Worm (Caenorhabditis elegans) whole organism, young adult: ENCODE measurements around the gene hcf-1.
A peak's percentile ranks its signal among the peaks of the same experiment; 100 is the strongest.

Source experiments
- B0035.1 ChIP-seq: sonication (generic microtip); optimal IDR thresholded peaks from 2 replicates; lab custom pipeline; 2016; ENCODE audit warnings: missing genetic modification characterization, mild to moderate bottlenecking, missing compliant biosample characterization, missing genotype, missing genetic modification reagents
- B0336.3 ChIP-seq: fragments of 200-800 bp; sonication (Bioruptor generic); IDR thresholded peaks from 2 replicates; pipeline ENCODE4 v1.3.6; 2022; ENCODE audit warnings: missing genetic modification characterization, missing compliant biosample characterization
- C17E4.6 ChIP-seq: fragments of 200-800 bp; sonication (Bioruptor generic); IDR thresholded peaks from 2 replicates; pipeline ENCODE4 v1.3.6; 2022; ENCODE audit warnings: missing genetic modification reagents, missing genetic modification characterization, missing compliant biosample characterization
- F39B2.1 ChIP-seq: fragments of 200-800 bp; sonication (Bioruptor generic); IDR thresholded peaks from 2 replicates; pipeline ENCODE4 v1.3.6; 2022; ENCODE audit warnings: missing genetic modification reagents, missing genetic modification characterization, missing compliant biosample characterization
- F49E8.2 ChIP-seq: sonication (generic microtip); optimal IDR thresholded peaks from 3 replicates; lab custom pipeline; 2017; ENCODE audit warnings: missing genetic modification characterization, mild to moderate bottlenecking, missing compliant biosample characterization, antibody characterized with exemption, moderate library complexity; ENCODE audit not compliant: insufficient read depth
- K11D2.4 ChIP-seq: fragments of 200-800 bp; sonication (Bioruptor generic); IDR thresholded peaks from 2 replicates; pipeline ENCODE4 v1.3.6; 2022; ENCODE audit warnings: missing genetic modification reagents, missing genetic modification characterization, missing compliant biosample characterization
- aptf-3 ChIP-seq: fragments of 200-800 bp; sonication (Bioruptor generic); IDR thresholded peaks from 2 replicates; pipeline ENCODE4 v1.3.6; 2022; ENCODE audit warnings: missing genetic modification characterization, missing compliant biosample characterization
- atf-7 ChIP-seq: sonication (generic microtip); optimal IDR thresholded peaks from 2 replicates; lab custom pipeline; 2017; ENCODE audit warnings: mild to moderate bottlenecking, missing genetic modification characterization, missing compliant biosample characterization
- attf-3 ChIP-seq: fragments of 200-800 bp; sonication (Bioruptor generic); conservative IDR thresholded peaks from 2 replicates; pipeline ENCODE4 v1.3.6; 2022; ENCODE audit warnings: missing genetic modification reagents, missing genetic modification characterization, missing compliant biosample characterization
- ccch-3 ChIP-seq: fragments of 200-800 bp; sonication (Bioruptor generic); optimal IDR thresholded peaks from 2 replicates; lab custom pipeline; 2018; ENCODE audit warnings: mild to moderate bottlenecking, missing genetic modification characterization, missing compliant biosample characterization
- cebp-1 ChIP-seq, 2 experiments: fragments of 200-800 bp in 1 of 2; sonication (Bioruptor generic) in 1 of 2; sonication (generic microtip) in 1 of 2; IDR thresholded peaks in 1 of 2; optimal IDR thresholded peaks in 1 of 2; 2 replicates each; pipeline versions ENCODE4 v1.3.6 to Lab custom; 2017 to 2022; ENCODE audit warnings: missing compliant biosample characterization in 2 of 2, missing genetic modification characterization in 2 of 2, mild to moderate bottlenecking in 1 of 2, missing genetic modification reagents in 1 of 2, moderate library complexity in 1 of 2
- cebp-2 ChIP-seq: fragments of 200-800 bp; sonication (Bioruptor generic); IDR thresholded peaks from 2 replicates; pipeline ENCODE4 v1.3.6; 2022; ENCODE audit warnings: missing genetic modification characterization, missing compliant biosample characterization
- ceh-27 ChIP-seq: fragments of 200-800 bp; sonication (Bioruptor generic); optimal IDR thresholded peaks from 2 replicates; lab custom pipeline; 2018; ENCODE audit warnings: mild to moderate bottlenecking, missing genetic modification characterization, moderate library complexity, missing compliant biosample characterization
- ceh-40 ChIP-seq: fragments of 200-800 bp; sonication (Bioruptor generic); IDR thresholded peaks from 2 replicates; pipeline ENCODE4 v1.3.6; 2022; ENCODE audit warnings: missing genetic modification characterization, missing compliant biosample characterization
- chd-7 ChIP-seq: sonication (generic microtip); optimal IDR thresholded peaks from 2 replicates; lab custom pipeline; 2016; ENCODE audit warnings: mild to moderate bottlenecking, missing genetic modification characterization, moderate library complexity, missing compliant biosample characterization
- die-1 ChIP-seq: sonication (generic microtip); optimal IDR thresholded peaks from 2 replicates; lab custom pipeline; 2016; ENCODE audit warnings: missing genotype, mild to moderate bottlenecking, missing genetic modification characterization, missing compliant biosample characterization
- dox-1 ChIP-seq: fragments of 200-800 bp; sonication (Bioruptor generic); IDR thresholded peaks from 2 replicates; pipeline ENCODE4 v1.3.6; 2022; ENCODE audit warnings: missing genetic modification reagents, missing genetic modification characterization, missing compliant biosample characterization
- dpff-1 ChIP-seq: sonication (generic microtip); optimal IDR thresholded peaks from 2 replicates; lab custom pipeline; 2017; ENCODE audit warnings: mild to moderate bottlenecking, missing genetic modification characterization, missing compliant biosample characterization
- ets-4 ChIP-seq: fragments of 200-800 bp; sonication (Bioruptor generic); optimal IDR thresholded peaks from 2 replicates; lab custom pipeline; 2018; ENCODE audit warnings: mild to moderate bottlenecking, missing genetic modification characterization, missing compliant biosample characterization
- gei-17 ChIP-seq: fragments of 200-800 bp; sonication (Bioruptor generic); optimal IDR thresholded peaks from 2 replicates; lab custom pipeline; 2018; ENCODE audit warnings: mild to moderate bottlenecking, missing genetic modification characterization, missing compliant biosample characterization
- hsf-1 ChIP-seq: fragments of 200-800 bp; sonication (Bioruptor generic); IDR thresholded peaks from 2 replicates; pipeline ENCODE4 v1.3.6; 2022; ENCODE audit warnings: missing genetic modification reagents, missing genetic modification characterization, missing compliant biosample characterization
- lag-1 ChIP-seq: fragments of 200-800 bp; sonication (Bioruptor generic); IDR thresholded peaks from 2 replicates; pipeline ENCODE4 v1.3.6; 2022; ENCODE audit warnings: missing genetic modification reagents, missing genetic modification characterization, missing compliant biosample characterization
- lin-40 ChIP-seq: sonication (generic microtip); optimal IDR thresholded peaks from 2 replicates; lab custom pipeline; 2016; ENCODE audit warnings: missing genetic modification characterization, mild to moderate bottlenecking, missing compliant biosample characterization, missing genotype, missing genetic modification reagents
- lin-54 ChIP-seq: fragments of 200-800 bp; sonication (Bioruptor generic); optimal IDR thresholded peaks from 2 replicates; lab custom pipeline; 2018; ENCODE audit warnings: mild to moderate bottlenecking, missing genetic modification characterization, missing compliant biosample characterization
- madf-3 ChIP-seq: fragments of 200-800 bp; sonication (Bioruptor generic); IDR thresholded peaks from 2 replicates; pipeline ENCODE4 v1.3.6; 2022; ENCODE audit warnings: missing genetic modification reagents, missing genetic modification characterization, missing compliant biosample characterization
- madf-6 ChIP-seq: fragments of 200-800 bp; sonication (Bioruptor generic); IDR thresholded peaks from 2 replicates; pipeline ENCODE4 v1.3.6; 2022; ENCODE audit warnings: missing genetic modification reagents, missing genetic modification characterization, missing compliant biosample characterization
- mcd-1 ChIP-seq: fragments of 200-800 bp; sonication (Bioruptor generic); IDR thresholded peaks from 2 replicates; pipeline ENCODE4 v1.3.6; 2022; ENCODE audit warnings: missing genetic modification reagents, missing genetic modification characterization, missing compliant biosample characterization
- nhr-120 ChIP-seq: fragments of 200-800 bp; sonication (Bioruptor generic); IDR thresholded peaks from 2 replicates; pipeline ENCODE4 v1.3.6; 2022; ENCODE audit warnings: missing genetic modification characterization, missing compliant biosample characterization
- pha-4 ChIP-seq: fragments of 150-350 bp; sonication (generic microtip); optimal IDR thresholded peaks from 2 replicates; lab custom pipeline; 2014; ENCODE audit warnings: missing biosample characterization, missing genetic modification reagents, missing genetic modification characterization
- rec-8 ChIP-seq, 2 experiments: sonication (generic microtip); optimal IDR thresholded peaks; 2 replicates each; lab custom pipeline; 2016; ENCODE audit warnings: mild to moderate bottlenecking in 2 of 2, missing genetic modification characterization in 2 of 2, missing genetic modification reagents in 2 of 2, missing genotype in 2 of 2, missing biosample characterization in 1 of 2, missing compliant biosample characterization in 1 of 2, moderate library complexity in 1 of 2
- repo-1 ChIP-seq: sonication (generic microtip); optimal IDR thresholded peaks from 2 replicates; lab custom pipeline; 2017; ENCODE audit warnings: mild to moderate bottlenecking, missing genetic modification characterization, missing compliant biosample characterization
- snpc-1.1 ChIP-seq: sonication (generic microtip); optimal IDR thresholded peaks from 2 replicates; lab custom pipeline; 2017; ENCODE audit warnings: missing genetic modification characterization, mild to moderate bottlenecking, missing compliant biosample characterization, antibody characterized with exemption, moderate library complexity, missing genotype, missing genetic modification reagents; ENCODE audit not compliant: insufficient read depth
- snpc-4 ChIP-seq, 5 experiments: fragments of 150-350 bp in 1 of 5; sonication (generic microtip) in 4 of 5; optimal IDR thresholded peaks; 2 replicates each; lab custom pipeline; 2014 to 2018; ENCODE audit warnings: missing genetic modification characterization in 5 of 5, missing biosample characterization in 3 of 5, antibody characterized with exemption in 2 of 5, mild to moderate bottlenecking in 2 of 5, missing compliant biosample characterization in 2 of 5, missing genotype in 2 of 5, moderate library complexity in 2 of 5, missing genetic modification reagents in 1 of 5
- tbp1 ChIP-seq: fragments of 200-800 bp; sonication (Bioruptor generic); optimal IDR thresholded peaks from 2 replicates; lab custom pipeline; 2018; ENCODE audit warnings: mild to moderate bottlenecking, missing genetic modification characterization, missing compliant biosample characterization
- tbx-9 ChIP-seq: sonication (generic microtip); optimal IDR thresholded peaks from 2 replicates; lab custom pipeline; 2016; ENCODE audit warnings: borderline replicate concordance, missing genetic modification characterization, inconsistent platforms, missing compliant biosample characterization
- tlf-1 ChIP-seq: fragments of 200-800 bp; sonication (Bioruptor generic); optimal IDR thresholded peaks from 2 replicates; lab custom pipeline; 2018; ENCODE audit warnings: mild to moderate bottlenecking, missing genetic modification characterization, missing compliant biosample characterization
- xnd-1 ChIP-seq: sonication (generic microtip); optimal IDR thresholded peaks from 2 replicates; lab custom pipeline; 2016; ENCODE audit warnings: missing genotype, missing genetic modification reagents, missing genetic modification characterization, missing compliant biosample characterization
- zim-3 ChIP-seq: sonication (generic microtip); optimal IDR thresholded peaks from 2 replicates; lab custom pipeline; 2017; ENCODE audit warnings: mild to moderate bottlenecking, missing genetic modification characterization, moderate library complexity, missing compliant biosample characterization
- ztf-18 ChIP-seq: sonication (generic microtip); optimal IDR thresholded peaks from 2 replicates; lab custom pipeline; 2016; ENCODE audit warnings: missing genotype, mild to moderate bottlenecking, missing genetic modification characterization, missing compliant biosample characterization
- ztf-22 ChIP-seq: fragments of 200-800 bp; sonication (Bioruptor generic); optimal IDR thresholded peaks from 2 replicates; lab custom pipeline; 2018; ENCODE audit warnings: mild to moderate bottlenecking, missing genetic modification characterization, moderate library complexity, missing compliant biosample characterization
- ztf-28 ChIP-seq: fragments of 200-800 bp; sonication (Bioruptor generic); IDR thresholded peaks from 2 replicates; pipeline ENCODE4 v1.3.6; 2022; ENCODE audit warnings: missing genetic modification reagents, missing genetic modification characterization, missing compliant biosample characterization

hcf-1 gene

DNA sequence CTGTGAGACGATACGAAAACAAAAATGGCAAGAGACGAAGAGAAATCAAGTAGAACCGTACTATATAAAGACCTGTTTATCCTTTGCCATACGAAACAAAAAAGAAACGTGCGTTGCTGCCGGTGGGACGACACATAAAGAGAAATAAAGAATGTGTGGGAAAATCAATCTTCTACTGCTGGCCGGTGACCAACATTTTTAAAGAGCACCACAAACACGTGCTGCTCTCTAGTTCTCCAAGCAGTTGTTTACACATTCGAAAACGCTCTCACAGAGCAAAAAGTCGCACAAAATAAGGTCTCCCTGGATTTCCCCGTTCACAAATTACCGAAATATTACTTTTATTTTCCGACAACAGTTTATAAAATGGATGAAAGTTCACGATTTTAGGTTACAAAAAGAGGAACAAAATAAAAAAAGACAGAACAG is 15.5 kb upstream of the hcf-1 start, which contains the start of gene imp-3 (continued):
- TF ChIP-seq gei-17 = peak; percentile 1
- peak; percentile 61 for TF ChIP-seq K11D2.4 (GFP tag; lab: Robert Waterston, UW)
- TF ChIP-seq ztf-28 = 0 out of 2 replicates have a peak, but pooled peaks have one; percentile 35
- TF ChIP-seq repo-1 (tag; lab: Kevin White, UChicago) = peak; percentile 56
- TF ChIP-seq pha-4 (tag; lab: Kevin White, UChicago) = peak; percentile 71
- peak; percentile 43 for TF ChIP-seq lin-54
- TF ChIP-seq snpc-1.1 = peak; percentile 19
- 0 out of 2 replicates have a peak, but pooled peaks have one; percentile 27 for TF ChIP-seq attf-3
- TF ChIP-seq atf-7 (tag; lab: Kevin White, UChicago) = peak; percentile 79
- peak; percentile 75 for TF ChIP-seq chd-7 (tag; lab: Kevin White, UChicago)
- no peak for TF ChIP-seq lag-1 (GFP tag; lab: Robert Waterston, UW)
- peak; percentile 75 for TF ChIP-seq hsf-1 (GFP tag; lab: Robert Waterston, UW)
- no peak for TF ChIP-seq rec-8 (tag; optimal IDR thresholded peaks at IDR 0.05; lab: Kevin White, UChicago)
- TF ChIP-seq cebp-1 (GFP tag; IDR thresholded peaks at IDR 0.05; lab: Robert Waterston, UW) = no peak
- TF ChIP-seq cebp-1 (tag; optimal IDR thresholded peaks at IDR 0.05; lab: Kevin White, UChicago) = peak; percentile 76
- peak; percentile 23 for TF ChIP-seq xnd-1
- peak; percentile 66 for TF ChIP-seq zim-3
- TF ChIP-seq C17E4.6 = peak; percentile 54; the same call in 1 of the 2 replicates
- no peak for TF ChIP-seq snpc-4 (GFP tag; optimal IDR thresholded peaks at IDR 0.05; lab: Kevin White, UChicago)
- TF ChIP-seq snpc-4 (tag; optimal IDR thresholded peaks at IDR 0.05; lab: Kevin White, UChicago) = peak in 2 of 4 experiments; percentile 27 to 44
- TF ChIP-seq F39B2.1 (GFP tag; lab: Robert Waterston, UW) = peak; percentile 61; the same call in 1 of the 2 replicates
- peak; percentile 72 for TF ChIP-seq madf-6 (GFP tag; lab: Robert Waterston, UW)
- TF ChIP-seq aptf-3 = peak; percentile 35; the same call in 1 of the 2 replicates
- no peak for TF ChIP-seq nhr-120 (GFP tag; lab: Robert Waterston, UW)
- peak; percentile 60 for TF ChIP-seq tbp1
- TF ChIP-seq dox-1 (GFP tag; lab: Robert Waterston, UW) = peak; percentile 68; the same call in 1 of the 2 replicates
- TF ChIP-seq die-1 (tag; lab: Kevin White, UChicago) = no peak
- TF ChIP-seq lin-40 (tag; lab: Kevin White, UChicago) = peak; percentile 60
- TF ChIP-seq ztf-22 = no peak
- peak; percentile 7 for TF ChIP-seq dpff-1 (tag; lab: Kevin White, UChicago)
- peak; percentile 76 for TF ChIP-seq ceh-40
- TF ChIP-seq tbx-9 (tag; lab: Kevin White, UChicago) = peak; percentile 64
- TF ChIP-seq B0035.1 (tag; lab: Kevin White, UChicago) = no peak
- TF ChIP-seq ets-4 (GFP tag; lab: Kevin White, UChicago) = no peak
- no peak for TF ChIP-seq cebp-2 (GFP tag; lab: Robert Waterston, UW)
- peak; percentile 53 for TF ChIP-seq tlf-1 (GFP tag; lab: Kevin White, UChicago)
- TF ChIP-seq B0336.3 (GFP tag; lab: Robert Waterston, UW) = peak; percentile 80
- TF ChIP-seq mcd-1 (GFP tag; lab: Robert Waterston, UW) = peak; percentile 73
- peak; percentile 18 for TF ChIP-seq ztf-18 (tag; lab: Kevin White, UChicago)
- TF ChIP-seq ceh-27 (GFP tag; lab: Kevin White, UChicago) = peak; percentile 7
- TF ChIP-seq ccch-3 (GFP tag; lab: Kevin White, UChicago) = no peak
- peak; percentile 81 for TF ChIP-seq F49E8.2 (tag; lab: Kevin White, UChicago)
- TF ChIP-seq madf-3 = 0 out of 2 replicates have a peak, but pooled peaks have one; percentile 40
